Worm (Caenorhabditis elegans) whole organism, L4 larva: ENCODE data around the gene lgc-20.

Source experiments
- F44E2.7 ChIP-seq: fragments of 200-800 bp; sonication (Bioruptor generic); IDR thresholded peaks from 2 replicates; pipeline ENCODE4 v2.1.2; 2022; ENCODE audit warnings: missing genetic modification characterization, missing compliant biosample characterization
- F49E8.2 ChIP-seq: sonication (generic microtip); optimal IDR thresholded peaks from 2 replicates; lab custom pipeline; 2016; ENCODE audit warnings: missing compliant biosample characterization, mild to moderate bottlenecking, missing genetic modification characterization, borderline replicate concordance
- T26A8.4 ChIP-seq: fragments of 200-800 bp; sonication (Bioruptor generic); IDR thresholded peaks from 2 replicates; pipeline ENCODE4 v1.3.6; 2022; ENCODE audit warnings: missing genetic modification characterization, missing compliant biosample characterization
- Y48G9A.11 ChIP-seq: fragments of 200-800 bp; sonication (Bioruptor generic); IDR thresholded peaks from 2 replicates; pipeline ENCODE4 v1.3.6; 2022; ENCODE audit warnings: missing genetic modification reagents, missing genetic modification characterization, missing compliant biosample characterization
- Y5F2A.4 ChIP-seq: fragments of 200-800 bp; sonication (Bioruptor generic); optimal IDR thresholded peaks from 2 replicates; lab custom pipeline; 2018; ENCODE audit warnings: mild to moderate bottlenecking, missing genetic modification characterization, missing compliant biosample characterization
- ZK337.2 ChIP-seq: fragments of 200-800 bp; sonication (Bioruptor generic); IDR thresholded peaks from 2 replicates; pipeline ENCODE4 v1.3.6; 2022; ENCODE audit warnings: missing genetic modification reagents, missing genetic modification characterization, missing compliant biosample characterization
- ZK546.5 ChIP-seq, 2 experiments: sonication (generic microtip); optimal IDR thresholded peaks; 2 replicates each; lab custom pipeline; 2017; ENCODE audit warnings: missing biosample characterization in 2 of 2, missing genetic modification characterization in 2 of 2
- aly-2 ChIP-seq: sonication (generic microtip); optimal IDR thresholded peaks from 2 replicates; lab custom pipeline; 2018; ENCODE audit warnings: missing biosample characterization, missing genetic modification characterization
- attf-4 ChIP-seq: sonication (generic microtip); optimal IDR thresholded peaks from 3 replicates; lab custom pipeline; 2017; ENCODE audit warnings: missing biosample characterization, missing genetic modification characterization
- ceh-20 ChIP-seq: fragments of 200-800 bp; sonication (Bioruptor generic); IDR thresholded peaks from 2 replicates; pipeline ENCODE4 v1.3.6; 2022; ENCODE audit warnings: missing genetic modification reagents, missing genetic modification characterization, missing compliant biosample characterization
- ceh-28 ChIP-seq: fragments of 150-350 bp; optimal IDR thresholded peaks from 2 replicates; lab custom pipeline; 2014; ENCODE audit warnings: missing biosample characterization, missing genetic modification reagents, missing genetic modification characterization
- ceh-32 ChIP-seq: sonication (generic microtip); optimal IDR thresholded peaks from 2 replicates; lab custom pipeline; 2016; ENCODE audit warnings: mild to moderate bottlenecking, missing genetic modification characterization, missing compliant biosample characterization; ENCODE audit not compliant: poor library complexity
- ceh-44 ChIP-seq: fragments of 200-800 bp; sonication (Bioruptor generic); IDR thresholded peaks from 2 replicates; pipeline ENCODE4 v1.3.6; 2022; ENCODE audit warnings: missing genetic modification reagents, missing genetic modification characterization, missing compliant biosample characterization
- ceh-62 ChIP-seq: sonication (generic microtip); optimal IDR thresholded peaks from 2 replicates; lab custom pipeline; 2017; ENCODE audit warnings: missing biosample characterization, missing genetic modification characterization
- cey-2 ChIP-seq: sonication (generic microtip); optimal IDR thresholded peaks from 3 replicates; lab custom pipeline; 2017; ENCODE audit warnings: missing genetic modification characterization, mild to moderate bottlenecking, missing compliant biosample characterization, antibody characterized with exemption, borderline replicate concordance; ENCODE audit not compliant: insufficient read depth
- ctbp-1 ChIP-seq: fragments of 200-800 bp; sonication (Bioruptor generic); IDR thresholded peaks from 2 replicates; pipeline ENCODE4 v1.3.6; 2022; ENCODE audit warnings: missing genetic modification reagents, missing genetic modification characterization, missing compliant biosample characterization
- daf-12 ChIP-seq: fragments of 150-350 bp; optimal IDR thresholded peaks from 2 replicates; lab custom pipeline; 2014; ENCODE audit warnings: missing biosample characterization, missing genetic modification reagents, missing genetic modification characterization
- daf-8 ChIP-seq: fragments of 200-800 bp; sonication (Bioruptor generic); IDR thresholded peaks from 2 replicates; pipeline ENCODE4 v1.3.6; 2022; ENCODE audit warnings: missing genetic modification characterization, missing compliant biosample characterization
- egl-27 ChIP-seq: sonication (generic microtip); optimal IDR thresholded peaks from 3 replicates; lab custom pipeline; 2017; ENCODE audit warnings: missing biosample characterization, missing genetic modification reagents, missing genetic modification characterization
- egl-43 ChIP-seq: fragments of 200-800 bp; sonication (Bioruptor generic); IDR thresholded peaks from 2 replicates; pipeline ENCODE4 v1.3.6; 2022; ENCODE audit warnings: missing genetic modification reagents, missing genetic modification characterization, missing compliant biosample characterization
- fos-1 ChIP-seq: fragments of 150-350 bp; optimal IDR thresholded peaks from 2 replicates; lab custom pipeline; 2014; ENCODE audit warnings: missing biosample characterization, missing genetic modification characterization
- hif-1 ChIP-seq, 2 experiments: sonication (generic microtip); optimal IDR thresholded peaks; 2 replicates each; lab custom pipeline; 2016 to 2017; ENCODE audit warnings: missing compliant biosample characterization in 2 of 2, missing genetic modification characterization in 2 of 2, missing genetic modification reagents in 2 of 2, missing genotype in 2 of 2, mild to moderate bottlenecking in 1 of 2
- jun-1 ChIP-seq: fragments of 150-350 bp; optimal IDR thresholded peaks from 2 replicates; lab custom pipeline; 2014; ENCODE audit warnings: missing biosample characterization, missing genetic modification reagents, missing genetic modification characterization
- lim-7 ChIP-seq: fragments of 200-800 bp; sonication (Bioruptor generic); IDR thresholded peaks from 2 replicates; pipeline ENCODE4 v1.3.6; 2022; ENCODE audit warnings: missing genetic modification characterization, missing compliant biosample characterization
- lin-1 ChIP-seq: fragments of 200-800 bp; sonication (Bioruptor generic); IDR thresholded peaks from 2 replicates; pipeline ENCODE4 v1.3.6; 2022; ENCODE audit warnings: missing genetic modification reagents, missing genetic modification characterization, missing compliant biosample characterization
- lin-29 ChIP-seq: fragments of 200-800 bp; sonication (Bioruptor generic); IDR thresholded peaks from 2 replicates; pipeline ENCODE4 v1.3.6; 2022; ENCODE audit warnings: missing genetic modification reagents, missing genetic modification characterization, missing compliant biosample characterization
- lin-38 ChIP-seq: fragments of 200-800 bp; sonication (Bioruptor generic); IDR thresholded peaks from 2 replicates; pipeline ENCODE4 v1.3.6; 2022; ENCODE audit warnings: missing genetic modification reagents, missing genetic modification characterization, missing compliant biosample characterization
- lin-39 ChIP-seq: fragments of 150-350 bp; optimal IDR thresholded peaks from 2 replicates; lab custom pipeline; 2014; ENCODE audit warnings: missing biosample characterization, missing genetic modification reagents, missing genetic modification characterization
- madf-9 ChIP-seq: fragments of 200-800 bp; sonication (Bioruptor generic); conservative IDR thresholded peaks from 2 replicates; pipeline ENCODE4 v1.3.6; 2022; ENCODE audit warnings: missing genetic modification reagents, missing genetic modification characterization, missing compliant biosample characterization
- mdl-1 ChIP-seq, 2 experiments: fragments of 150-350 bp in 1 of 2; sonication (generic microtip) in 1 of 2; optimal IDR thresholded peaks; 2 replicates each; lab custom pipeline; 2014 to 2017; ENCODE audit warnings: missing biosample characterization in 2 of 2, missing genetic modification characterization in 2 of 2
- mdt-29 ChIP-seq: fragments of 200-800 bp; sonication (Bioruptor generic); IDR thresholded peaks from 2 replicates; pipeline ENCODE4 v1.3.6; 2022; ENCODE audit warnings: missing genetic modification reagents, missing genetic modification characterization, missing compliant biosample characterization
- mep-1 ChIP-seq: fragments of 150-350 bp; sonication (generic microtip); optimal IDR thresholded peaks from 3 replicates; lab custom pipeline; 2014; ENCODE audit warnings: missing biosample characterization, missing genetic modification characterization
- mes-2 ChIP-seq: sonication (generic microtip); optimal IDR thresholded peaks from 2 replicates; lab custom pipeline; 2016; ENCODE audit warnings: missing genotype, mild to moderate bottlenecking, missing genetic modification characterization, missing compliant biosample characterization; ENCODE audit not compliant: poor library complexity, severe bottlenecking
- mxl-2 ChIP-seq: fragments of 200-800 bp; sonication (Bioruptor generic); conservative IDR thresholded peaks from 2 replicates; pipeline ENCODE4 v1.3.6; 2022; ENCODE audit warnings: missing genetic modification reagents, missing genetic modification characterization, missing compliant biosample characterization
- mxl-3 ChIP-seq: fragments of 200-800 bp; sonication (Bioruptor generic); optimal IDR thresholded peaks from 2 replicates; lab custom pipeline; 2018; ENCODE audit warnings: mild to moderate bottlenecking, missing genetic modification characterization, missing compliant biosample characterization
- nhr-10 ChIP-seq: fragments of 150-350 bp; optimal IDR thresholded peaks from 2 replicates; lab custom pipeline; 2014; ENCODE audit warnings: missing biosample characterization, missing genetic modification characterization
- nhr-111 ChIP-seq: fragments of 200-800 bp; sonication (Bioruptor generic); optimal IDR thresholded peaks from 2 replicates; lab custom pipeline; 2018; ENCODE audit warnings: mild to moderate bottlenecking, missing genetic modification characterization, missing compliant biosample characterization
- nhr-237 ChIP-seq: sonication (generic microtip); optimal IDR thresholded peaks from 2 replicates; lab custom pipeline; 2017; ENCODE audit warnings: missing biosample characterization, missing genetic modification characterization
- nhr-25 ChIP-seq: sonication (generic microtip); optimal IDR thresholded peaks from 2 replicates; lab custom pipeline; 2017; ENCODE audit warnings: missing genetic modification characterization, mild to moderate bottlenecking, missing compliant biosample characterization, antibody characterized with exemption, moderate library complexity, borderline replicate concordance; ENCODE audit not compliant: insufficient read depth
- nhr-42 ChIP-seq: fragments of 200-800 bp; sonication (Bioruptor generic); IDR thresholded peaks from 2 replicates; pipeline ENCODE4 v1.3.6; 2022; ENCODE audit warnings: missing genetic modification characterization, missing compliant biosample characterization
- nhr-6 ChIP-seq: fragments of 150-350 bp; optimal IDR thresholded peaks from 2 replicates; lab custom pipeline; 2014; ENCODE audit warnings: missing biosample characterization, missing genetic modification characterization
- nhr-76 ChIP-seq: fragments of 150-350 bp; optimal IDR thresholded peaks from 2 replicates; lab custom pipeline; 2014; ENCODE audit warnings: missing biosample characterization, missing genetic modification characterization
- pqm-1 ChIP-seq: sonication (generic microtip); optimal IDR thresholded peaks from 2 replicates; lab custom pipeline; 2017; ENCODE audit warnings: missing biosample characterization, missing genetic modification characterization
- saeg-2 ChIP-seq: fragments of 200-800 bp; sonication (Bioruptor generic); IDR thresholded peaks from 2 replicates; pipeline ENCODE4 v1.3.6; 2022; ENCODE audit warnings: missing genetic modification reagents, missing genetic modification characterization, missing compliant biosample characterization
- skn-1 ChIP-seq: fragments of 150-350 bp; optimal IDR thresholded peaks from 2 replicates; lab custom pipeline; 2014; ENCODE audit warnings: missing biosample characterization, missing genetic modification characterization
- snpc-4 ChIP-seq: fragments of 150-350 bp; optimal IDR thresholded peaks from 2 replicates; lab custom pipeline; 2014; ENCODE audit warnings: missing biosample characterization, missing genetic modification characterization
- spr-1 ChIP-seq: sonication (generic microtip); optimal IDR thresholded peaks from 2 replicates; lab custom pipeline; 2016; ENCODE audit warnings: mild to moderate bottlenecking, missing genetic modification characterization, missing compliant biosample characterization
- tag-97 ChIP-seq: fragments of 200-800 bp; sonication (Bioruptor generic); IDR thresholded peaks from 2 replicates; pipeline ENCODE4 v1.3.6; 2022; ENCODE audit warnings: missing genetic modification characterization, missing compliant biosample characterization
- unc-130 ChIP-seq: sonication (generic microtip); optimal IDR thresholded peaks from 2 replicates; lab custom pipeline; 2016; ENCODE audit warnings: missing genetic modification reagents, missing genetic modification characterization, missing compliant biosample characterization
- zag-1 ChIP-seq: fragments of 150-350 bp; optimal IDR thresholded peaks from 2 replicates; lab custom pipeline; 2014; ENCODE audit warnings: missing biosample characterization, missing genetic modification characterization
- ztf-7 ChIP-seq: fragments of 150-350 bp; optimal IDR thresholded peaks from 2 replicates; lab custom pipeline; 2014; ENCODE audit warnings: missing biosample characterization, missing genetic modification characterization

lgc-20 gene

ce11 chrII:11376598-11377108, 33.2 kb upstream of the lgc-20 start:
- TF ChIP-seq ztf-7 (no peak), ceh-20 (GFP tag; lab: Robert Waterston, UW) (no peak), mxl-2 (GFP tag; lab: Robert Waterston, UW) (no peak), attf-4 (no peak), mdt-29 (GFP tag; lab: Robert Waterston, UW) (peak; percentile 88), pqm-1 (tag; lab: Kevin White, UChicago) (peak; percentile 27), ctbp-1 (GFP tag; lab: Robert Waterston, UW) (peak; percentile 33; the same call in 1 of the 2 replicates), zag-1 (no peak), mes-2 (tag; lab: Kevin White, UChicago) (peak; percentile 80), jun-1 (tag; lab: Kevin White, UChicago) (no peak), fos-1 (tag; lab: Kevin White, UChicago) (no peak), F49E8.2 (tag; lab: Kevin White, UChicago) (peak; percentile 95), skn-1 (tag; lab: Kevin White, UChicago) (no peak), ceh-62 (tag; lab: Kevin White, UChicago) (no peak), lin-1 (GFP tag; lab: Robert Waterston, UW) (peak; percentile 65; the same call in 1 of the 2 replicates), lin-29 (GFP tag; lab: Robert Waterston, UW) (peak; percentile 39; the same call in 1 of the 2 replicates), madf-9 (GFP tag; lab: Robert Waterston, UW) (0 out of 2 replicates have a peak, but pooled peaks have one; percentile 48), nhr-6 (tag; lab: Kevin White, UChicago) (no peak), lin-38 (GFP tag; lab: Robert Waterston, UW) (peak; percentile 89), mdl-1 (tag; optimal IDR thresholded peaks at IDR 0.05; lab: Kevin White, UChicago) (no peak), saeg-2 (GFP tag; lab: Robert Waterston, UW) (peak; percentile 69; the same call in 1 of the 2 replicates), ceh-28 (no peak), egl-43 (GFP tag; lab: Robert Waterston, UW) (peak; percentile 81), ZK546.5 (tag; optimal IDR thresholded peaks at IDR 0.05; lab: Kevin White, UChicago) (no peak), daf-8 (GFP tag; lab: Robert Waterston, UW) (no peak), nhr-237 (tag; lab: Kevin White, UChicago) (no peak), spr-1 (tag; lab: Kevin White, UChicago) (peak; percentile 76), aly-2 (tag; lab: Kevin White, UChicago) (no peak), mxl-3 (GFP tag; lab: Kevin White, UChicago) (no peak), ZK337.2 (GFP tag; lab: Robert Waterston, UW) (no peak), nhr-25 (no peak), cey-2 (no peak), tag-97 (no peak), T26A8.4 (peak; percentile 92), ceh-44 (GFP tag; lab: Robert Waterston, UW) (0 out of 2 replicates have a peak, but pooled peaks have one; percentile 55), F44E2.7 (GFP tag; lab: Robert Waterston, UW) (peak; percentile 74; the same call in 1 of the 2 replicates), lim-7 (GFP tag; lab: Robert Waterston, UW) (no peak; the same call in 1 of the 2 replicates), hif-1 (tag; optimal IDR thresholded peaks at IDR 0.05; lab: Kevin White, UChicago) (peak in 1 of 2 experiments; percentile 32), lin-39 (tag; lab: Kevin White, UChicago) (no peak), Y5F2A.4 (no peak), snpc-4 (tag; lab: Kevin White, UChicago) (peak; percentile 85), nhr-111 (GFP tag; lab: Kevin White, UChicago) (peak; percentile 74), unc-130 (GFP tag; lab: Kevin White, UChicago) (peak; percentile 76), daf-12 (tag; lab: Kevin White, UChicago) (no peak), nhr-76 (tag; lab: Kevin White, UChicago) (no peak), nhr-42 (GFP tag; lab: Robert Waterston, UW) (0 out of 2 replicates have a peak, but pooled peaks have one; percentile 69), mep-1 (tag; lab: Kevin White, UChicago) (peak; percentile 61), Y48G9A.11 (GFP tag; lab: Robert Waterston, UW) (peak; percentile 76; the same call in 1 of the 2 replicates), nhr-10 (tag; lab: Kevin White, UChicago) (no peak), ceh-32 (no peak), egl-27 (tag; lab: Kevin White, UChicago) (no peak)
